Fruit fly (Drosophila melanogaster) whole organism, embryonic: ENCODE data around the gene CG6126.
A peak's percentile ranks its signal among the peaks of the same experiment; 100 is the strongest.

Experiments used
- Aef1 ChIP-seq: fragments of 200-800 bp; sonication (Bioruptor generic); IDR thresholded peaks from 3 replicates; pipeline ENCODE4 v1.3.6; 2022; ENCODE audit warnings: missing biosample characterization, missing genetic modification characterization
- Antp ChIP-seq: fragments of 200-800 bp; sonication (Bioruptor generic); optimal IDR thresholded peaks from 3 replicates; lab custom pipeline; 2016; ENCODE audit warnings: missing biosample characterization, missing genetic modification characterization
- B-H2 ChIP-seq: fragments of 200-800 bp; sonication (Bioruptor generic); optimal IDR thresholded peaks from 2 replicates; lab custom pipeline; 2018; ENCODE audit warnings: missing biosample characterization, mild to moderate bottlenecking, missing genetic modification characterization
- C15 ChIP-seq: fragments of 200-800 bp; sonication (Bioruptor generic); IDR thresholded peaks from 3 replicates; pipeline ENCODE4 v1.3.6; 2022; ENCODE audit warnings: missing biosample characterization, missing genetic modification characterization
- CG10147 ChIP-seq: fragments of 200-800 bp; sonication (Bioruptor generic); optimal IDR thresholded peaks from 2 replicates; lab custom pipeline; 2019; ENCODE audit warnings: missing biosample characterization, mild to moderate bottlenecking, missing genetic modification characterization, moderate library complexity
- CG10209 ChIP-seq: fragments of 200-800 bp; sonication (Bioruptor generic); optimal IDR thresholded peaks from 3 replicates; lab custom pipeline; 2017; ENCODE audit warnings: missing biosample characterization, mild to moderate bottlenecking, missing genetic modification characterization, missing genetic modification reagents
- CG10431 ChIP-seq: fragments of 200-800 bp; sonication (Bioruptor generic); optimal IDR thresholded peaks from 3 replicates; lab custom pipeline; 2018; ENCODE audit warnings: missing biosample characterization, mild to moderate bottlenecking, missing genetic modification characterization
- CG11247 ChIP-seq: fragments of 200-800 bp; sonication (Bioruptor generic); IDR thresholded peaks from 2 replicates; pipeline ENCODE4 v1.3.6; 2022; ENCODE audit warnings: missing biosample characterization, missing genetic modification characterization
- CG13424 ChIP-seq: fragments of 200-800 bp; sonication (Bioruptor generic); optimal IDR thresholded peaks from 2 replicates; lab custom pipeline; 2019; ENCODE audit warnings: missing biosample characterization, mild to moderate bottlenecking, missing genetic modification characterization, moderate library complexity
- CG13894 ChIP-seq: fragments of 200-800 bp; sonication (Bioruptor generic); optimal IDR thresholded peaks from 3 replicates; lab custom pipeline; 2018; ENCODE audit warnings: missing biosample characterization, mild to moderate bottlenecking, missing genetic modification characterization, moderate library complexity
- CG16863 ChIP-seq: fragments of 200-800 bp; sonication (Bioruptor generic); optimal IDR thresholded peaks from 3 replicates; lab custom pipeline; 2016; ENCODE audit warnings: missing biosample characterization, missing genetic modification characterization
- CG2889 ChIP-seq: fragments of 200-800 bp; sonication (Bioruptor generic); IDR thresholded peaks from 3 replicates; pipeline ENCODE4 v1.3.6; 2022; ENCODE audit warnings: missing biosample characterization, missing genetic modification characterization
- CG3163 ChIP-seq: fragments of 200-800 bp; sonication (Bioruptor generic); optimal IDR thresholded peaks from 3 replicates; lab custom pipeline; 2016; ENCODE audit warnings: missing biosample characterization, missing genetic modification characterization
- CG42726 ChIP-seq: fragments of 200-800 bp; sonication (Bioruptor generic); IDR thresholded peaks from 2 replicates; pipeline ENCODE4 v1.3.6; 2022; ENCODE audit warnings: missing biosample characterization, missing genetic modification characterization; ENCODE audit not compliant: partially characterized antibody
- CG4617 ChIP-seq: fragments of 200-800 bp; sonication (Bioruptor generic); optimal IDR thresholded peaks from 3 replicates; lab custom pipeline; 2016; ENCODE audit warnings: missing biosample characterization, missing genetic modification characterization, borderline replicate concordance
- CG6254 ChIP-seq: fragments of 200-800 bp; sonication (Bioruptor generic); optimal IDR thresholded peaks from 3 replicates; lab custom pipeline; 2017; ENCODE audit warnings: mild to moderate bottlenecking, missing biosample characterization, missing genetic modification reagents, missing genetic modification characterization
- CG6689 ChIP-seq: fragments of 200-800 bp; sonication (Bioruptor generic); IDR thresholded peaks from 2 replicates; pipeline ENCODE4 v1.3.6; 2022; ENCODE audit warnings: missing biosample characterization, missing genetic modification characterization
- CG7745 ChIP-seq: fragments of 200-800 bp; sonication (Bioruptor generic); optimal IDR thresholded peaks from 2 replicates; lab custom pipeline; 2018; ENCODE audit warnings: missing biosample characterization, mild to moderate bottlenecking, missing genetic modification characterization, moderate library complexity
- CG7928 ChIP-seq: fragments of 200-800 bp; sonication (Bioruptor generic); optimal IDR thresholded peaks from 2 replicates; lab custom pipeline; 2017; ENCODE audit warnings: missing biosample characterization, mild to moderate bottlenecking, missing genetic modification characterization
- CG8281 ChIP-seq: fragments of 200-800 bp; sonication (Bioruptor generic); optimal IDR thresholded peaks from 2 replicates; lab custom pipeline; 2018; ENCODE audit warnings: missing biosample characterization, mild to moderate bottlenecking, missing genetic modification characterization, moderate library complexity
- CG8290 ChIP-seq, 3 experiments: fragments of 200-800 bp; sonication (Bioruptor generic); optimal IDR thresholded peaks; 2 replicates each; lab custom pipeline; 2016 to 2019; ENCODE audit warnings: missing biosample characterization in 3 of 3, missing genetic modification characterization in 3 of 3, mild to moderate bottlenecking in 2 of 3, moderate library complexity in 1 of 3
- CG8478 ChIP-seq: fragments of >200 bp; optimal IDR thresholded peaks from 2 replicates; lab custom pipeline; 2018
- CG8765 ChIP-seq: fragments of 200-800 bp; sonication (Bioruptor generic); IDR thresholded peaks from 2 replicates; pipeline ENCODE4 v1.3.6; 2022; ENCODE audit warnings: missing biosample characterization, missing genetic modification characterization
- CG9609 ChIP-seq: fragments of 200-800 bp; sonication (Bioruptor generic); optimal IDR thresholded peaks from 3 replicates; lab custom pipeline; 2016; ENCODE audit warnings: missing biosample characterization, missing genetic modification characterization
- CTCF ChIP-seq: fragments of 200-800 bp; sonication (Bioruptor generic); optimal IDR thresholded peaks from 2 replicates; lab custom pipeline; 2017; ENCODE audit warnings: missing biosample characterization, mild to moderate bottlenecking, missing genetic modification characterization, moderate library complexity
- HLHmδ ChIP-seq: fragments of 200-800 bp; sonication (Bioruptor generic); optimal IDR thresholded peaks from 2 replicates; lab custom pipeline; 2018; ENCODE audit warnings: missing biosample characterization, mild to moderate bottlenecking, missing genetic modification characterization, moderate library complexity
- Lhr ChIP-seq: fragments of 200-800 bp; sonication (Bioruptor generic); optimal IDR thresholded peaks from 3 replicates; lab custom pipeline; 2017; ENCODE audit warnings: mild to moderate bottlenecking, missing biosample characterization, missing genetic modification reagents, missing genetic modification characterization
- MTF-1 ChIP-seq: fragments of 200-800 bp; sonication (Bioruptor generic); optimal IDR thresholded peaks from 2 replicates; lab custom pipeline; 2018; ENCODE audit warnings: missing biosample characterization, mild to moderate bottlenecking, missing genetic modification characterization, borderline replicate concordance
- NC2β ChIP-seq: fragments of 200-800 bp; sonication (Bioruptor generic); optimal IDR thresholded peaks from 2 replicates; lab custom pipeline; 2016; ENCODE audit warnings: missing biosample characterization, missing genetic modification characterization
- Side ChIP-seq: fragments of 200-800 bp; sonication (Bioruptor generic); optimal IDR thresholded peaks from 2 replicates; lab custom pipeline; 2016; ENCODE audit warnings: missing biosample characterization, missing genetic modification characterization
- Tbp ChIP-seq: fragments of >200 bp; optimal IDR thresholded peaks from 2 replicates; lab custom pipeline; 2018; ENCODE audit warnings: missing biosample characterization, missing genetic modification characterization
- Usf ChIP-seq: fragments of 200-800 bp; sonication (Bioruptor generic); optimal IDR thresholded peaks from 2 replicates; lab custom pipeline; 2017; ENCODE audit warnings: missing genotype, missing biosample characterization, missing genetic modification characterization
- Vsx1 ChIP-seq: fragments of 200-800 bp; sonication (Bioruptor generic); optimal IDR thresholded peaks from 2 replicates; lab custom pipeline; 2017; ENCODE audit warnings: missing biosample characterization, mild to moderate bottlenecking, missing genetic modification characterization, missing genetic modification reagents
- Xrp1 ChIP-seq: fragments of 200-800 bp; sonication (Bioruptor generic); IDR thresholded peaks from 2 replicates; pipeline ENCODE4 v1.3.6; 2022; ENCODE audit warnings: missing biosample characterization, missing genetic modification characterization
- corto ChIP-seq: fragments of 200-800 bp; sonication (Bioruptor generic); optimal IDR thresholded peaks from 2 replicates; lab custom pipeline; 2016; ENCODE audit warnings: missing biosample characterization, mild to moderate bottlenecking, missing genetic modification characterization, moderate library complexity
- crp ChIP-seq, 2 experiments: fragments of 200-800 bp; sonication (Bioruptor generic); optimal IDR thresholded peaks; 2 replicates in 1 of 2; 3 replicates in 1 of 2; lab custom pipeline; 2017; ENCODE audit warnings: missing biosample characterization in 2 of 2, missing genetic modification characterization in 2 of 2, mild to moderate bottlenecking in 1 of 2, moderate library complexity in 1 of 2
- gcm ChIP-seq: fragments of 200-800 bp; sonication (Bioruptor generic); optimal IDR thresholded peaks from 2 replicates; lab custom pipeline; 2019; ENCODE audit warnings: missing biosample characterization, mild to moderate bottlenecking, missing genetic modification characterization, moderate library complexity
- lab ChIP-seq: fragments of 200-800 bp; sonication (Bioruptor generic); optimal IDR thresholded peaks from 3 replicates; lab custom pipeline; 2017; ENCODE audit warnings: missing biosample characterization, missing genetic modification characterization, mild to moderate bottlenecking, moderate library complexity, missing genetic modification reagents
- lmd ChIP-seq: fragments of 200-800 bp; sonication (Bioruptor generic); IDR thresholded peaks from 2 replicates; pipeline ENCODE4 v1.3.6; 2022; ENCODE audit warnings: missing biosample characterization, missing genetic modification characterization
- org-1 ChIP-seq: fragments of 200-800 bp; sonication (Bioruptor generic); optimal IDR thresholded peaks from 2 replicates; lab custom pipeline; 2017; ENCODE audit warnings: missing biosample characterization, missing genetic modification characterization
- pfk ChIP-seq: fragments of 200-800 bp; sonication (Bioruptor generic); optimal IDR thresholded peaks from 2 replicates; lab custom pipeline; 2018; ENCODE audit warnings: missing biosample characterization, mild to moderate bottlenecking, missing genetic modification characterization, moderate library complexity
- phol ChIP-seq: fragments of 200-800 bp; sonication (Bioruptor generic); optimal IDR thresholded peaks from 3 replicates; lab custom pipeline; 2018; ENCODE audit warnings: missing biosample characterization, mild to moderate bottlenecking, missing genetic modification characterization, moderate library complexity
- pzg ChIP-seq: fragments of 200-800 bp; sonication (Bioruptor generic); optimal IDR thresholded peaks from 3 replicates; lab custom pipeline; 2018; ENCODE audit warnings: missing biosample characterization, mild to moderate bottlenecking, missing genetic modification characterization, moderate library complexity
- sc ChIP-seq, 3 experiments: fragments of >200 bp in 2 of 3; fragments of 200-800 bp in 1 of 3; sonication (Bioruptor generic) in 1 of 3; optimal IDR thresholded peaks; 2 replicates in 2 of 3; 3 replicates in 1 of 3; lab custom pipeline; 2017; ENCODE audit warnings: mild to moderate bottlenecking in 1 of 3, missing biosample characterization in 1 of 3, missing genetic modification characterization in 1 of 3, missing genetic modification reagents in 1 of 3
- shn ChIP-seq: fragments of 200-800 bp; sonication (Bioruptor generic); optimal IDR thresholded peaks from 3 replicates; lab custom pipeline; 2016; ENCODE audit warnings: missing biosample characterization, missing genetic modification characterization
- sima ChIP-seq: fragments of 200-800 bp; sonication (Bioruptor generic); optimal IDR thresholded peaks from 2 replicates; lab custom pipeline; 2016; ENCODE audit warnings: missing biosample characterization, missing genetic modification characterization
- stwl ChIP-seq: fragments of 200-800 bp; sonication (Bioruptor generic); optimal IDR thresholded peaks from 3 replicates; lab custom pipeline; 2018; ENCODE audit warnings: missing biosample characterization, mild to moderate bottlenecking, missing genetic modification characterization, moderate library complexity
- wdn ChIP-seq: fragments of 200-800 bp; sonication (Bioruptor generic); IDR thresholded peaks from 2 replicates; pipeline ENCODE4 v1.3.6; 2022; ENCODE audit warnings: missing biosample characterization, missing genetic modification characterization

Gene CG6126

dm6 chr3R:16247609-16248499 is 45.0 kb upstream of the CG6126 start (continued):
- TF ChIP-seq CG16863 (peak; percentile 40), Side (peak; percentile 34), shn (GFP tag; lab: Kevin White, UChicago) (no peak), CG7745 (tag; lab: Kevin White, UChicago) (no peak), Tbp (GFP tag; lab: Kevin White, UChicago) (no peak), CG10209 (peak; percentile 50), Vsx1 (GFP tag; lab: Kevin White, UChicago) (peak; percentile 1), CG8765 (GFP tag; lab: Robert Waterston, UW) (peak; percentile 84), CG7928 (peak; percentile 65), C15 (GFP tag; lab: Robert Waterston, UW) (peak; percentile 74; the same call in 2 of the 3 replicates), lmd (peak; percentile 77), CG6254 (GFP tag; lab: Kevin White, UChicago) (peak; percentile 64), CTCF (GFP tag; lab: Kevin White, UChicago) (peak; percentile 43), org-1 (GFP tag; lab: Kevin White, UChicago) (peak; percentile 79), CG42726 (GFP tag; lab: Robert Waterston, UW) (no peak), Lhr (GFP tag; lab: Kevin White, UChicago) (no peak), lab (GFP tag; lab: Kevin White, UChicago) (peak; percentile 98), sc (optimal IDR thresholded peaks at IDR 0.05; lab: Kevin White, UChicago) (no peak), sc (GFP tag; optimal IDR thresholded peaks at IDR 0.05; lab: Kevin White, UChicago) (peak; percentile 19), CG8281 (tag; lab: Kevin White, UChicago) (peak; percentile 57), CG6689 (peak; percentile 64), HLHmδ (no peak), phol (tag; lab: Kevin White, UChicago) (peak; percentile 79), NC2β (GFP tag; lab: Kevin White, UChicago) (peak; percentile 79), Aef1 (GFP tag; lab: Robert Waterston, UW) (peak; percentile 78), CG9609 (GFP tag; lab: Kevin White, UChicago) (peak; percentile 1), CG10147 (GFP tag; lab: Kevin White, UChicago) (peak; percentile 93), CG13894 (tag; lab: Kevin White, UChicago) (peak; percentile 85), Usf (GFP tag; lab: Kevin White, UChicago) (peak; percentile 8), wdn (no peak), MTF-1 (GFP tag; lab: Kevin White, UChicago) (peak; percentile 83), CG2889 (no peak), Antp (GFP tag; lab: Kevin White, UChicago) (peak; percentile 85), CG3163 (GFP tag; lab: Kevin White, UChicago) (no peak), B-H2 (GFP tag; lab: Kevin White, UChicago) (peak; percentile 65), sima (GFP tag; lab: Kevin White, UChicago) (peak; percentile 86), corto (GFP tag; lab: Kevin White, UChicago) (no peak), CG4617 (no peak), gcm (GFP tag; lab: Kevin White, UChicago) (peak; percentile 39), crp (GFP tag; optimal IDR thresholded peaks at IDR 0.05; lab: Kevin White, UChicago) (peak in 1 of 2 experiments; percentile 20), stwl (no peak), CG10431 (peak; percentile 47), pfk (GFP tag; lab: Kevin White, UChicago) (peak; percentile 42), CG13424 (tag; lab: Kevin White, UChicago) (peak; percentile 79), pzg (peak; percentile 22), CG8290 (GFP tag; optimal IDR thresholded peaks at IDR 0.05; lab: Kevin White, UChicago) (no peak), CG8290 (tag; optimal IDR thresholded peaks at IDR 0.05; lab: Kevin White, UChicago) (peak in 1 of 2 experiments; percentile 33), CG11247 (GFP tag; lab: Robert Waterston, UW) (peak; percentile 68), CG8478 (no peak), Xrp1 (GFP tag; lab: Robert Waterston, UW) (peak; percentile 89)
